Fruit fly (Drosophila melanogaster) whole organism, wandering third instar larva: ENCODE results near the gene CG16903.

Experiments used
- CG9705 ChIP-seq: fragments of 200-800 bp; sonication (Bioruptor generic); optimal IDR thresholded peaks from 2 replicates; lab custom pipeline; 2018; ENCODE audit warnings: missing biosample characterization, mild to moderate bottlenecking, missing genetic modification characterization
- Dfd ChIP-seq: fragments of >200 bp; optimal IDR thresholded peaks from 2 replicates; lab custom pipeline; 2017; ENCODE audit warnings: missing biosample characterization, missing genetic modification characterization
- Dif ChIP-seq: fragments of 200-275, 200-300 bp; sonication (Bioruptor generic); optimal IDR thresholded peaks from 2 replicates; lab custom pipeline; 2018; ENCODE audit warnings: missing biosample characterization, missing genetic modification characterization; ENCODE audit not compliant: partially characterized antibody
- Hr83 ChIP-seq: fragments of 200-300 bp; sonication (Bioruptor generic); optimal IDR thresholded peaks from 2 replicates; lab custom pipeline; 2016; ENCODE audit warnings: missing biosample characterization, mild to moderate bottlenecking, missing genetic modification characterization, moderate library complexity; ENCODE audit not compliant: poor library complexity, severe bottlenecking
- Jra ChIP-seq: sonication (Bioruptor generic); optimal IDR thresholded peaks from 2 replicates; lab custom pipeline; 2016; ENCODE audit warnings: missing biosample characterization, missing genetic modification characterization
- Myc ChIP-seq: fragments of >200 bp; optimal IDR thresholded peaks from 2 replicates; lab custom pipeline; 2017
- dsf ChIP-seq: sonication (Bioruptor generic); optimal IDR thresholded peaks from 2 replicates; lab custom pipeline; 2016; ENCODE audit warnings: missing biosample characterization, missing genetic modification characterization, borderline replicate concordance
- h ChIP-seq: fragments of 200-800 bp; sonication (Bioruptor generic); optimal IDR thresholded peaks from 3 replicates; lab custom pipeline; 2016; ENCODE audit warnings: missing biosample characterization, mild to moderate bottlenecking, missing genetic modification characterization
- lola ChIP-seq: fragments of >200 bp; optimal IDR thresholded peaks from 2 replicates; lab custom pipeline; 2017; ENCODE audit warnings: missing biosample characterization, missing genetic modification characterization
- usp ChIP-seq: fragments of >200 bp; optimal IDR thresholded peaks from 2 replicates; lab custom pipeline; 2017; ENCODE audit warnings: missing biosample characterization, missing genetic modification characterization

dm6 chrX:2096341-2096740 lies 16.1 kb upstream of the CG16903 start:
- TF ChIP-seq Dfd (no peak), usp (GFP tag; lab: Kevin White, UChicago) (no peak), CG9705 (GFP tag; lab: Kevin White, UChicago) (no peak), Dif (no peak), lola (no peak), Hr83 (no peak), h (no peak), dsf (GFP tag; lab: Kevin White, UChicago) (no peak), Myc (lab: Kevin White, UChicago) (no peak), Jra (GFP tag; lab: Kevin White, UChicago) (no peak)
